Fruit fly (Drosophila melanogaster) whole organism, prepupa: Measurements from ENCODE around the gene CG7766.
A peak's percentile ranks its signal among the peaks of the same experiment; 100 is the strongest.

ENCODE experiments used
- Blimp-1 ChIP-seq: fragments of 200-800 bp; sonication (Bioruptor generic); optimal IDR thresholded peaks from 3 replicates; lab custom pipeline; 2017; ENCODE audit warnings: missing biosample characterization, missing genetic modification characterization, mild to moderate bottlenecking, moderate library complexity, missing genetic modification reagents
- CG10631 ChIP-seq: fragments of 200-800 bp; sonication (Bioruptor generic); optimal IDR thresholded peaks from 2 replicates; lab custom pipeline; 2016; ENCODE audit warnings: missing biosample characterization, missing genetic modification characterization
- CG11294 ChIP-seq: fragments of 200-800 bp; sonication (Bioruptor generic); IDR thresholded peaks from 2 replicates; pipeline ENCODE4 v1.3.6; 2022; ENCODE audit warnings: missing biosample characterization, missing genetic modification characterization
- CG11762 ChIP-seq: fragments of 200-800 bp; sonication (Bioruptor generic); optimal IDR thresholded peaks from 3 replicates; lab custom pipeline; 2016; ENCODE audit warnings: missing biosample characterization, missing genetic modification characterization; ENCODE audit not compliant: insufficient read depth
- CG11902 ChIP-seq: fragments of 200-800 bp; sonication (Bioruptor generic); optimal IDR thresholded peaks from 3 replicates; lab custom pipeline; 2016; ENCODE audit warnings: missing biosample characterization, missing genetic modification characterization
- CG15336 ChIP-seq: fragments of 200-800 bp; sonication (Bioruptor generic); IDR thresholded peaks from 2 replicates; pipeline ENCODE4 v1.3.6; 2022; ENCODE audit warnings: missing biosample characterization, missing genetic modification characterization
- CG16779 ChIP-seq: fragments of 200-800 bp; sonication (Bioruptor generic); optimal IDR thresholded peaks from 3 replicates; lab custom pipeline; 2017; ENCODE audit warnings: missing biosample characterization, mild to moderate bottlenecking, missing genetic modification characterization
- CG3032 ChIP-seq: fragments of 200-800 bp; optimal IDR thresholded peaks from 2 replicates; lab custom pipeline; 2019; ENCODE audit warnings: missing biosample characterization, mild to moderate bottlenecking, missing genetic modification characterization, moderate library complexity
- CG31627 ChIP-seq: fragments of 200-800 bp; sonication (Bioruptor generic); optimal IDR thresholded peaks from 3 replicates; lab custom pipeline; 2016; ENCODE audit warnings: missing biosample characterization, missing genetic modification characterization
- CG32006 ChIP-seq: fragments of 200-800 bp; sonication (Bioruptor generic); optimal IDR thresholded peaks from 3 replicates; lab custom pipeline; 2017; ENCODE audit warnings: missing biosample characterization, mild to moderate bottlenecking, missing genetic modification characterization
- CG6163 ChIP-seq: fragments of 200-800 bp; sonication (Bioruptor generic); IDR thresholded peaks from 3 replicates; pipeline ENCODE4 v1.3.6; 2022; ENCODE audit warnings: missing biosample characterization, missing genetic modification characterization
- CG6276 ChIP-seq: fragments of 200-800 bp; sonication (Bioruptor generic); optimal IDR thresholded peaks from 2 replicates; lab custom pipeline; 2017; ENCODE audit warnings: missing biosample characterization, mild to moderate bottlenecking, missing genetic modification characterization
- CG6792 ChIP-seq: fragments of 200-800 bp; sonication (Bioruptor generic); optimal IDR thresholded peaks from 3 replicates; lab custom pipeline; 2016; ENCODE audit warnings: missing biosample characterization, missing genetic modification characterization
- CG6808 ChIP-seq: fragments of 200-800 bp; sonication (Bioruptor generic); optimal IDR thresholded peaks from 3 replicates; lab custom pipeline; 2017; ENCODE audit warnings: missing biosample characterization, missing genetic modification characterization, mild to moderate bottlenecking, moderate library complexity, missing genetic modification reagents
- CG6854 ChIP-seq: fragments of 200-800 bp; sonication (Bioruptor generic); optimal IDR thresholded peaks from 2 replicates; lab custom pipeline; 2017; ENCODE audit warnings: missing biosample characterization, mild to moderate bottlenecking, missing genetic modification characterization
- CG8119 ChIP-seq: fragments of 200-800 bp; sonication (Bioruptor generic); IDR thresholded peaks from 3 replicates; pipeline ENCODE4 v1.3.6; 2022; ENCODE audit warnings: missing biosample characterization, missing genetic modification characterization
- CG8319 ChIP-seq: fragments of 200-800 bp; sonication (Bioruptor generic); optimal IDR thresholded peaks from 3 replicates; lab custom pipeline; 2016; ENCODE audit warnings: missing biosample characterization, missing genetic modification characterization
- CG8632 ChIP-seq: fragments of 200-800 bp; sonication (Bioruptor generic); optimal IDR thresholded peaks from 3 replicates; lab custom pipeline; 2016; ENCODE audit warnings: missing biosample characterization, missing genetic modification characterization
- Eip78C ChIP-seq: fragments of 200-800 bp; sonication (Bioruptor generic); peaks from one replicate; lab custom pipeline; 2016; ENCODE audit warnings: missing biosample characterization, missing genetic modification characterization
- Eip93F ChIP-seq: fragments of 200-800 bp; sonication (Bioruptor generic); optimal IDR thresholded peaks from 2 replicates; lab custom pipeline; 2016; ENCODE audit warnings: missing biosample characterization, mild to moderate bottlenecking, missing genetic modification characterization
- Ets96B ChIP-seq: fragments of 200-800 bp; optimal IDR thresholded peaks from 2 replicates; lab custom pipeline; 2019; ENCODE audit warnings: missing biosample characterization, mild to moderate bottlenecking, missing genetic modification characterization, moderate library complexity
- Gug ChIP-seq: fragments of 200-800 bp; sonication (Bioruptor generic); IDR thresholded peaks from 2 replicates; pipeline ENCODE4 v1.3.6; 2022; ENCODE audit warnings: missing biosample characterization, missing genetic modification characterization
- Hr39 ChIP-seq: fragments of 200-800 bp; sonication (Bioruptor generic); optimal IDR thresholded peaks from 2 replicates; lab custom pipeline; 2016; ENCODE audit warnings: missing biosample characterization, missing genetic modification characterization
- Met ChIP-seq: fragments of 200-800 bp; sonication (Bioruptor generic); optimal IDR thresholded peaks from 3 replicates; lab custom pipeline; 2016; ENCODE audit warnings: missing biosample characterization, missing genetic modification characterization
- OdsH ChIP-seq: fragments of 200-800 bp; sonication (Bioruptor generic); optimal IDR thresholded peaks from 3 replicates; lab custom pipeline; 2016; ENCODE audit warnings: missing biosample characterization, missing genetic modification characterization
- Smox ChIP-seq: fragments of 200-800 bp; sonication (Bioruptor generic); optimal IDR thresholded peaks from 3 replicates; lab custom pipeline; 2016; ENCODE audit warnings: missing biosample characterization, missing genetic modification characterization
- Sox102F ChIP-seq: fragments of 200-800 bp; sonication (Bioruptor generic); optimal IDR thresholded peaks from 2 replicates; lab custom pipeline; 2016; ENCODE audit warnings: missing biosample characterization, mild to moderate bottlenecking, missing genetic modification characterization
- Sox14 ChIP-seq: fragments of 200-800 bp; sonication (Bioruptor generic); optimal IDR thresholded peaks from 3 replicates; lab custom pipeline; 2016; ENCODE audit warnings: missing biosample characterization, missing genetic modification characterization
- Sox15 ChIP-seq: fragments of 200-800 bp; sonication (Bioruptor generic); optimal IDR thresholded peaks from 3 replicates; lab custom pipeline; 2016; ENCODE audit warnings: missing biosample characterization, missing genetic modification characterization
- achi ChIP-seq: fragments of 200-800 bp; sonication (Bioruptor generic); optimal IDR thresholded peaks from 3 replicates; lab custom pipeline; 2016; ENCODE audit warnings: missing biosample characterization, missing genetic modification characterization
- acj6 ChIP-seq: fragments of 200-800 bp; sonication (Bioruptor generic); optimal IDR thresholded peaks from 3 replicates; lab custom pipeline; 2016; ENCODE audit warnings: missing biosample characterization, missing genetic modification characterization
- cyc ChIP-seq: fragments of 200-800 bp; sonication (Bioruptor generic); optimal IDR thresholded peaks from 3 replicates; lab custom pipeline; 2016; ENCODE audit warnings: missing biosample characterization, missing genetic modification characterization
- dac ChIP-seq: fragments of 200-800 bp; sonication (Bioruptor generic); optimal IDR thresholded peaks from 2 replicates; lab custom pipeline; 2017; ENCODE audit warnings: missing biosample characterization, mild to moderate bottlenecking, missing genetic modification characterization
- dsx ChIP-seq: fragments of 200-800 bp; optimal IDR thresholded peaks from 3 replicates; lab custom pipeline; 2019; ENCODE audit warnings: missing biosample characterization, mild to moderate bottlenecking, missing genetic modification characterization, moderate library complexity; ENCODE audit not compliant: poor library complexity, severe bottlenecking
- eg ChIP-seq: fragments of 200-800 bp; sonication (Bioruptor generic); IDR thresholded peaks from 3 replicates; pipeline ENCODE4 v1.3.6; 2022; ENCODE audit warnings: missing biosample characterization, missing genetic modification characterization
- esn ChIP-seq: fragments of 200-800 bp; sonication (Bioruptor generic); optimal IDR thresholded peaks from 2 replicates; lab custom pipeline; 2016; ENCODE audit warnings: missing biosample characterization, mild to moderate bottlenecking, missing genetic modification characterization, moderate library complexity
- fd59A ChIP-seq: fragments of 200-800 bp; sonication (Bioruptor generic); optimal IDR thresholded peaks from 2 replicates; lab custom pipeline; 2017; ENCODE audit warnings: missing biosample characterization, mild to moderate bottlenecking, missing genetic modification characterization, missing genetic modification reagents
- fd85E ChIP-seq: fragments of 200-800 bp; sonication (Bioruptor generic); optimal IDR thresholded peaks from 3 replicates; lab custom pipeline; 2016; ENCODE audit warnings: missing biosample characterization, missing genetic modification characterization
- fkh ChIP-seq: fragments of 200-800 bp; sonication (Bioruptor generic); optimal IDR thresholded peaks from 3 replicates; lab custom pipeline; 2017; ENCODE audit warnings: missing biosample characterization, mild to moderate bottlenecking, missing genetic modification characterization, moderate library complexity
- net ChIP-seq: fragments of 200-800 bp; sonication (Bioruptor generic); optimal IDR thresholded peaks from 3 replicates; lab custom pipeline; 2016; ENCODE audit warnings: missing biosample characterization, missing genetic modification characterization
- pdm3 ChIP-seq: fragments of 200-800 bp; sonication (Bioruptor generic); optimal IDR thresholded peaks from 3 replicates; lab custom pipeline; 2016; ENCODE audit warnings: missing biosample characterization, missing genetic modification characterization
- salr ChIP-seq, 2 experiments: fragments of 200-800 bp; sonication (Bioruptor generic); optimal IDR thresholded peaks; 3 replicates each; lab custom pipeline; 2016 to 2018; ENCODE audit warnings: missing biosample characterization in 2 of 2, missing genetic modification characterization in 2 of 2, mild to moderate bottlenecking in 1 of 2
- spab ChIP-seq: fragments of 200-800 bp; sonication (Bioruptor generic); optimal IDR thresholded peaks from 2 replicates; lab custom pipeline; 2017; ENCODE audit warnings: missing biosample characterization, mild to moderate bottlenecking, missing genetic modification characterization, missing genetic modification reagents
- ss ChIP-seq, 2 experiments: fragments of 200-800 bp; sonication (Bioruptor generic); optimal IDR thresholded peaks; 2 replicates in 1 of 2; 3 replicates in 1 of 2; lab custom pipeline; 2017 to 2018; ENCODE audit warnings: mild to moderate bottlenecking in 2 of 2, missing biosample characterization in 2 of 2, missing genetic modification characterization in 2 of 2, moderate library complexity in 1 of 2
- svp ChIP-seq: fragments of 200-800 bp; sonication (Bioruptor generic); peaks from one replicate; lab custom pipeline; 2016; ENCODE audit warnings: missing biosample characterization, missing genetic modification characterization
- topi ChIP-seq: fragments of 200-800 bp; sonication (Bioruptor generic); optimal IDR thresholded peaks from 3 replicates; lab custom pipeline; 2016; ENCODE audit warnings: missing biosample characterization, missing genetic modification characterization
- vri ChIP-seq: fragments of 200-800 bp; sonication (Bioruptor generic); optimal IDR thresholded peaks from 3 replicates; lab custom pipeline; 2016; ENCODE audit warnings: missing biosample characterization, mild to moderate bottlenecking, missing genetic modification characterization

The CG7766 gene

dm6 chrX:9134922-9135453 is 31.4 kb upstream of the CG7766 start, which contains the start of gene fend (continued):
- TF ChIP-seq cyc (GFP tag; lab: Kevin White, UChicago) (no peak), CG6163 (GFP tag; lab: Robert Waterston, UW) (0 out of 3 replicates have a peak, but pooled peaks have one; percentile 6), CG3032 (tag; lab: Kevin White, UChicago) (peak; percentile 34), CG6276 (GFP tag; lab: Kevin White, UChicago) (peak; percentile 28), CG11902 (GFP tag; lab: Kevin White, UChicago) (no peak), fd85E (GFP tag; lab: Kevin White, UChicago) (no peak), svp (GFP tag; lab: Kevin White, UChicago) (peak; percentile 78), CG16779 (tag; lab: Kevin White, UChicago) (peak; percentile 17), Sox102F (no peak), CG6854 (GFP tag; lab: Kevin White, UChicago) (no peak), Eip78C (GFP tag; lab: Kevin White, UChicago) (peak; percentile 86), fkh (GFP tag; lab: Kevin White, UChicago) (no peak), OdsH (GFP tag; lab: Kevin White, UChicago) (peak; percentile 19), spab (GFP tag; lab: Kevin White, UChicago) (no peak), Sox14 (peak; percentile 16), acj6 (GFP tag; lab: Kevin White, UChicago) (peak; percentile 34), topi (GFP tag; lab: Kevin White, UChicago) (peak; percentile 11), CG32006 (GFP tag; lab: Kevin White, UChicago) (peak; percentile 56), CG8119 (GFP tag; lab: Robert Waterston, UW) (no peak), CG11762 (GFP tag; lab: Kevin White, UChicago) (no peak), Blimp-1 (GFP tag; lab: Kevin White, UChicago) (no peak), esn (GFP tag; lab: Kevin White, UChicago) (peak; percentile 31), CG11294 (GFP tag; lab: Robert Waterston, UW) (no peak), Smox (no peak), CG6808 (GFP tag; lab: Kevin White, UChicago) (peak; percentile 49), Met (peak; percentile 2), Gug (GFP tag; lab: Robert Waterston, UW) (no peak), pdm3 (no peak), Hr39 (no peak), achi (GFP tag; lab: Kevin White, UChicago) (peak; percentile 34), CG10631 (GFP tag; lab: Kevin White, UChicago) (no peak), eg (no peak), CG8319 (GFP tag; lab: Kevin White, UChicago) (no peak), CG6792 (GFP tag; lab: Kevin White, UChicago) (no peak), CG8632 (GFP tag; lab: Kevin White, UChicago) (no peak), salr (GFP tag; optimal IDR thresholded peaks at IDR 0.05; lab: Kevin White, UChicago) (peak in 1 of 2 experiments; percentile 11), CG31627 (GFP tag; lab: Kevin White, UChicago) (no peak), vri (no peak)

dm6 chrX:9134241-9134849 is 30.8 kb upstream of the CG7766 start:
- TF ChIP-seq CG6808 (GFP tag; lab: Kevin White, UChicago), result peak; percentile 35
- TF ChIP-seq fd59A (GFP tag; lab: Kevin White, UChicago), result no peak
- no peak for TF ChIP-seq Eip93F (GFP tag; lab: Kevin White, UChicago)
- peak; percentile 28 for TF ChIP-seq dsx (GFP tag; lab: Kevin White, UChicago)
- TF ChIP-seq Smox, result no peak
- peak; percentile 34; the same call in 1 of the 3 replicates for TF ChIP-seq eg
- no peak for TF ChIP-seq dac (GFP tag; lab: Kevin White, UChicago)
- TF ChIP-seq spab (GFP tag; lab: Kevin White, UChicago), result no peak
- 0 out of 3 replicates have a peak, but pooled peaks have one; percentile 32 for TF ChIP-seq CG8119 (GFP tag; lab: Robert Waterston, UW)
- TF ChIP-seq CG31627 (GFP tag; lab: Kevin White, UChicago), result no peak
- no peak for TF ChIP-seq Sox15 (GFP tag; lab: Kevin White, UChicago)
- TF ChIP-seq OdsH (GFP tag; lab: Kevin White, UChicago), result no peak
- TF ChIP-seq CG15336 (GFP tag; lab: Robert Waterston, UW), result no peak
- no peak for TF ChIP-seq salr (GFP tag; optimal IDR thresholded peaks at IDR 0.05; lab: Kevin White, UChicago)
- peak; percentile 35 to 70 for TF ChIP-seq ss (GFP tag; optimal IDR thresholded peaks at IDR 0.05; lab: Kevin White, UChicago)
- no peak for TF ChIP-seq CG6854 (GFP tag; lab: Kevin White, UChicago)
- TF ChIP-seq CG8319 (GFP tag; lab: Kevin White, UChicago), result no peak
- no peak for TF ChIP-seq Ets96B (tag; lab: Kevin White, UChicago)
- TF ChIP-seq CG6792 (GFP tag; lab: Kevin White, UChicago), result no peak
- no peak for TF ChIP-seq pdm3
- TF ChIP-seq CG11902 (GFP tag; lab: Kevin White, UChicago), result no peak
- TF ChIP-seq net (GFP tag; lab: Kevin White, UChicago), result no peak
- TF ChIP-seq svp (GFP tag; lab: Kevin White, UChicago), result peak; percentile 78
- TF ChIP-seq Met, result no peak
- TF ChIP-seq cyc (GFP tag; lab: Kevin White, UChicago), result no peak
